Worm (Caenorhabditis elegans) whole organism, L1 larva: Measurements from ENCODE around the gene npr-19.

Source experiments
- C16A3.4 ChIP-seq: fragments of 150-350 bp; optimal IDR thresholded peaks from 2 replicates; lab custom pipeline; 2014; ENCODE audit warnings: missing biosample characterization, missing genetic modification characterization
- elt-3 ChIP-seq, 6 experiments: fragments of 150-350 bp in 1 of 6; sonication (generic microtip); optimal IDR thresholded peaks; 2 replicates each; lab custom pipeline; 2017 to 2018; ENCODE audit warnings: missing biosample characterization in 6 of 6, missing genetic modification characterization in 6 of 6, inconsistent platforms in 1 of 6
- hlh-17 ChIP-seq: fragments of 200-800 bp; sonication (Bioruptor generic); optimal IDR thresholded peaks from 2 replicates; lab custom pipeline; 2018; ENCODE audit warnings: missing genetic modification characterization, mild to moderate bottlenecking, missing compliant biosample characterization, moderate library complexity, borderline replicate concordance
- jun-1 ChIP-seq: fragments of 150-350 bp; optimal IDR thresholded peaks from 2 replicates; lab custom pipeline; 2014; ENCODE audit warnings: missing biosample characterization, missing genetic modification reagents, missing genetic modification characterization
- nhr-11 ChIP-seq: fragments of 150-350 bp; optimal IDR thresholded peaks from 2 replicates; lab custom pipeline; 2014; ENCODE audit warnings: missing biosample characterization, missing genetic modification characterization
- nhr-237 ChIP-seq: fragments of 150-350 bp; optimal IDR thresholded peaks from 2 replicates; lab custom pipeline; 2014; ENCODE audit warnings: missing biosample characterization, missing genetic modification characterization
- nhr-76 ChIP-seq: sonication (generic microtip); optimal IDR thresholded peaks from 2 replicates; lab custom pipeline; 2017; ENCODE audit warnings: missing biosample characterization, missing genetic modification characterization
- nhr-77 ChIP-seq: fragments of 150-350 bp; optimal IDR thresholded peaks from 2 replicates; lab custom pipeline; 2014; ENCODE audit warnings: missing biosample characterization, missing genetic modification characterization
- skn-1 ChIP-seq: fragments of 150-350 bp; optimal IDR thresholded peaks from 2 replicates; lab custom pipeline; 2014; ENCODE audit warnings: missing biosample characterization, missing genetic modification characterization
- unc-130 ChIP-seq: fragments of 150-350 bp; optimal IDR thresholded peaks from 2 replicates; lab custom pipeline; 2017; ENCODE audit warnings: missing biosample characterization, missing genetic modification characterization, inconsistent platforms
- unc-30 ChIP-seq: sonication (generic microtip); optimal IDR thresholded peaks from 2 replicates; lab custom pipeline; 2017; ENCODE audit warnings: missing biosample characterization, missing genetic modification characterization
- unc-62 ChIP-seq: fragments of 150-350 bp; optimal IDR thresholded peaks from 2 replicates; lab custom pipeline; 2014; ENCODE audit warnings: missing biosample characterization, missing genetic modification reagents, missing genetic modification characterization
- vab-15 ChIP-seq: sonication (generic microtip); optimal IDR thresholded peaks from 2 replicates; lab custom pipeline; 2017; ENCODE audit warnings: missing genotype, mild to moderate bottlenecking, missing genetic modification characterization, missing compliant biosample characterization
- ztf-4 ChIP-seq: fragments of 150-350 bp; optimal IDR thresholded peaks from 2 replicates; lab custom pipeline; 2014; ENCODE audit warnings: missing biosample characterization, missing genetic modification characterization

- TF ChIP-seq elt-3 (tag; optimal IDR thresholded peaks at IDR 0.05; lab: Kevin White, UChicago) (no peak), unc-30 (no peak), jun-1 (tag; lab: Kevin White, UChicago) (no peak), vab-15 (tag; lab: Kevin White, UChicago) (no peak), hlh-17 (GFP tag; lab: Kevin White, UChicago) (no peak), unc-62 (no peak), unc-130 (tag; lab: Kevin White, UChicago) (no peak), ztf-4 (tag; lab: Kevin White, UChicago) (no peak), nhr-76 (no peak), nhr-77 (tag; lab: Kevin White, UChicago) (no peak), C16A3.4 (no peak), nhr-11 (tag; lab: Kevin White, UChicago) (no peak), nhr-237 (no peak), skn-1 (tag; lab: Kevin White, UChicago) (no peak)
These were observed 34.1 kb upstream of the npr-19 start for ce11 chrX:769550-769949.
